Fruit fly (Drosophila melanogaster) Kc167 (cell line): ENCODE measurements around the gene Iyd.

ENCODE experiments used
- Myc ChIP-seq: fragments of >200 bp; optimal IDR thresholded peaks from 2 replicates; lab custom pipeline; 2017; ENCODE audit warnings: missing external identifiers
- Sin3A ChIP-seq: fragments of >200 bp; optimal IDR thresholded peaks from 2 replicates; lab custom pipeline; 2018; ENCODE audit warnings: missing external identifiers
- h ChIP-seq: fragments of >200 bp; optimal IDR thresholded peaks from 3 replicates; lab custom pipeline; 2018; ENCODE audit warnings: missing external identifiers
- insv ChIP-seq: fragments of >200 bp; optimal IDR thresholded peaks from 3 replicates; lab custom pipeline; 2018; ENCODE audit warnings: missing external identifiers
- psq ChIP-seq: fragments of >200 bp; optimal IDR thresholded peaks from 2 replicates; lab custom pipeline; 2017; ENCODE audit warnings: missing external identifiers
- ttk ChIP-seq: sonication (Bioruptor generic); optimal IDR thresholded peaks from 2 replicates; lab custom pipeline; 2017; ENCODE audit warnings: missing external identifiers

The Iyd gene

DNA sequence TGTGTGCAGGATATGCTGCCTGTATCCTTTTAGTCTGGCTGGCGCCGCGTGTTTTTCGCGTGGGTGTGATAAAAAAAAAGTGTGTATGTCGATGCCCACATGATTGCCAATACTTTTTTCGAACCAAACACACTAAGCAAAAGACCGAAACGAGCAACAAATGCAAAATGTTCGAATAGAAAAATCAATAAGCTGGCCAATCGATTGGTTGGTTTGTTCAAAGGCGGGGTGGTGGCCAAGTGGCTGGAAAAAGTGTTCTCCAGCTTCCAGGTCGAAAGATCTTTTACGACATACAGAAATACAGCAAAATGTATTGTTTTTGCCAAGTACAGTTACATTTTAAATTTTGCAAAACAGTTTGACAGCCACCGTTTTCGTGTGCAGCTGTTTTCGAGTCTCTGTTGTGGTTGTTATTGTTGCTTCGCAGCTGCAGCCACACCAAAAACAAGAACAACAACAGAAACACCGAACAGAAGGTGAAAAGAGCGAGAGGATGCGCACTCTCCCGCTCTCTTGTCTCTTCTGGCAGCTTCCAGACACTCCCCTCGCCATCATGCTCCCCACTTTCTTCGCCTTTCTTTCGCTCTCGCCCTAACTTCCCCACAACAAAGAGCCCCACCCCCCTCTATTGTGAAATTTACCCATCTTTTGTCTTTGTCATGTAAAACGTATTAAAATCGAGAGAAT, 27.7 kb upstream of the Iyd start:
- TF ChIP-seq psq (no peak), ttk (lab: Kevin White, UChicago) (no peak), h (lab: Kevin White, UChicago) (no peak), Sin3A (lab: Kevin White, UChicago) (no peak), Myc (lab: Kevin White, UChicago) (no peak), insv (lab: Kevin White, UChicago) (no peak)

DNA sequence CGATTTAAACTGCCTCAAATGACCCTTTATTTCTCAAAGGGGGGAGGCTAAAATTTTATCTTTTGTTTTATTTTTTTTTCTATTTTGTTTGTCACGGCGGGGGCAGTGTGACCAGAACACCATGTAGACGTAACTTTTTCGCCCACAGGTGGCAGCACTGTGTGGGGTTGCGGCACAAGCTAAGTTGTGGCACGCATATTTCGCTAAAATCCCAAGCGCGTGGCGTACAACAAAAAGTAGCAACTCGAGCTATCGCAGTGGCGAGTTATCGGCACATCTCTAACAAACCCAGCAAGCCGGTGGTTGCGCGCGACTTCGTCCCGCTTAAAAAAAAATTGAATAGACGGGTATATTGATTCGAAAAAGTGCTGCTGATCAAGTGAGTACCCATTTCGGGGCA, 27.0 kb upstream of the Iyd start, which contains the start of the genes Ufd1 and NaPi-III:
Gene Ufd1 (minus strand): TSS at position 129 of the 400 bp plus-strand sequence.
Gene NaPi-III (plus strand): TSS at position 261 of the 400 bp plus-strand sequence.
- no peak for TF ChIP-seq Myc (lab: Kevin White, UChicago)
- no peak for TF ChIP-seq h (lab: Kevin White, UChicago)
- TF ChIP-seq psq: no peak
- TF ChIP-seq insv (lab: Kevin White, UChicago): no peak
- TF ChIP-seq ttk (lab: Kevin White, UChicago): no peak
- no peak for TF ChIP-seq Sin3A (lab: Kevin White, UChicago)

DNA sequence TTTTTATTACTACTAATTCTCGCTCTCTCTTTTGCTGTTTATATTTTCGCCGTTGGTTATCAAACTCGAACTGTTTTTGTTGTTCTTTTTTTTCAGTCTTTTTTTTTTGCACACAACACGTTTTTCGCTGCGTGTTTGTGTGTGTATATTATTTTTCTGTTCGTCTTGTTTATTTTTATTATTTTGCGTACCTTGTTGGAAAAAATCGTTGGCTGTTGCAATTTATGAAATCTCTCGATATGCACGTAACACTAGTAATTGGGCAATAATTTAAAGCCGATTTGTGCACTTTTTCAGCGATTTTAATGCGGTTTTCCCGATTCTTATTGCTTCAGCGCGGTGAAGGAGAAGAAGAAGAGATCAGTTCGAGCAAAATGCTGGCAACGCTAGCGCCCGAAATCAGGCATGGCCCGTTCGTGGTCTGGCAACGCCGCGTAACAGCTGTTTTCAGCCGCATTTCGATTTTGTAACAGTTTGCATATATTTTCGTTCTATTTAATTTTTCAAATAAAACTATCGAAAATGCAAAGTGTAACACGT, 24.4 kb upstream of the Iyd start, which contains the start of the genes FoxK and mRpL2:
Gene FoxK (minus strand): TSS at position 365 of the 540 bp plus-strand sequence.
Gene mRpL2 (plus strand): TSS at position 429 of the 540 bp plus-strand sequence.
- TF ChIP-seq insv (lab: Kevin White, UChicago): no peak
- TF ChIP-seq h (lab: Kevin White, UChicago): no peak
- no peak for TF ChIP-seq psq
- no peak for TF ChIP-seq ttk (lab: Kevin White, UChicago)
- TF ChIP-seq Myc (lab: Kevin White, UChicago): no peak
- no peak for TF ChIP-seq Sin3A (lab: Kevin White, UChicago)

DNA sequence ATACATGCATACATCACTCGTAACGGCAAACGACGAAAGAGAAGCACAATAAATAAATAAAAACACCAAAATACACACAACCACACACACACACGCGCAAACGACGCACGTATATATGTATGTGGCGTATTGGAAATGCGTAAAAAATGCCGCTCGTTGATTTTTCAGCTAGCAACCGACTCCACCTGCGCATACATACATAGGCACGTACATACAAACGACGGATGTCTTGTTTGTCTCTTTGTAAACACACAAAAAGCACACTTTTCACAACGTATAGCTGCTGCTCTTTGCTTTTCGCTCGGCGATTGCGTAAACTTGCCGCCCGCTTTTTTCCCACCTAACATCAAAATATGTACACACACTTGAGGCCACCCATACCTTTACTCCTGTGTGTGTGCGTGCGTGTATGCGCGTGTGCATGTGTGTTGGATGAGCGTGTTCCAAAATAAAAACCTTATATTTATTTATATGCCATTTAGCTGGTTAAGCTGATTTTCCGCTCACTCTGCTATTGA, 23.9 kb upstream of the Iyd start:
- no peak for TF ChIP-seq Myc (lab: Kevin White, UChicago)
- no peak for TF ChIP-seq insv (lab: Kevin White, UChicago)
- TF ChIP-seq ttk (lab: Kevin White, UChicago): no peak
- TF ChIP-seq h (lab: Kevin White, UChicago): no peak
- TF ChIP-seq Sin3A (lab: Kevin White, UChicago): no peak
- no peak for TF ChIP-seq psq

DNA sequence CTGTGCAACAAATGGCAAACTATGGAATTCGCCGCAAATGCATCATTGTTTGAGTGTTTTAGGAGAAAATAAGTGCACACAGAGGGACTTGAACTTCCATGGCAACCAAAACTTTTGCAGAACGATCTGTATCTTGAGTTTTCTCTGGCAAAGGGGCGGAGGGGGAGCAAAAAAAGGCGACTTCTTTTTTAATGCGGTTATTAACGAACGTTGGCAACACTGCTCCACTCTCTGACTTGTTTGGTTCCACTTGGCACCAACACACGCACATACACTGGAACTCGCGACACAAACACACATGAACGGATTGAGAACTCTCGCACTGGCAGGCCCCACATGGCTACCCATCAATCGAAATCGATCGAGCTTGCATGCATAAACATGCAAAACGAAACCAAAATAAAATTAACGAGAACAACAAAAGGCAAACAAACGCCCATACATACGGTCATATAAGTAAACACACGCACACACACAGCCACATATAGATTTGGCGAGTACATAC, 23.4 kb upstream of the Iyd start:
- no peak for TF ChIP-seq ttk (lab: Kevin White, UChicago)
- TF ChIP-seq psq: no peak
- TF ChIP-seq Sin3A (lab: Kevin White, UChicago): no peak
- TF ChIP-seq h (lab: Kevin White, UChicago): no peak
- no peak for TF ChIP-seq insv (lab: Kevin White, UChicago)
- no peak for TF ChIP-seq Myc (lab: Kevin White, UChicago)

DNA sequence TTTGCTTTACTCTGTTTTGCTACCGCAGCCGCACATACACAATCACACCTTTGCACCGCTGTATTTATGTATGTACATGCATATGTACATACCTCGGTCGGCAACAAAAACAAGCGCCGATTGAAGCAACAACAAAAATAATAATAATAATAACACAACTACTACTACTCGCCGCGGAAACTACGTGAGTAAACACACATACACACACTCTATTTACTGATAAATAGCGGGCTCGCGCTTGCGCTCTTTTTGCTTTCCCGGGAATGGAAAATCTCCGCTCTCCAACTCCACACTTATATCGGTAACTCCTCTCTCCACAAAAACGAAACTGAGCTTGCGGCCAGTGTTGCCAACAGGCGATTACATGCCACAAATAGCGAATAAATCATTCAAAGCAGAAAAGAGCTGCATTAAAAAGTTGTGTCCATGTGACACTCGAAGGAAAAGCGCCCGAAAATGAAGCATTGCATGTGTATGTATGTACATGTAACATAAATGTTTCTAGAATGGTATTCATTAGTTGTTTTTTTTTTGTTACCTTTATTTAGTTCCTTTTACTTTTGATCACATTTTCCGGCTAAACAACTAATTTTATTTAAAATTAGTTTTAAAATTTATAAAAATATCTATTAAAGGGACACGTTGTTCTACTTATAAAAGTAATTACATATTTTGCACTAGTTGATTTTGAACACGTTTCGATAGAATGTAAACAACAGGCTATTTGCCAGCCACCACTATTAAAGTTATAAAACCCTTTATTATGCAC, 22.8 kb upstream of the Iyd start:
- no peak for TF ChIP-seq psq
- TF ChIP-seq insv (lab: Kevin White, UChicago): no peak
- TF ChIP-seq Sin3A (lab: Kevin White, UChicago): no peak
- TF ChIP-seq h (lab: Kevin White, UChicago): no peak
- no peak for TF ChIP-seq Myc (lab: Kevin White, UChicago)
- no peak for TF ChIP-seq ttk (lab: Kevin White, UChicago)

DNA sequence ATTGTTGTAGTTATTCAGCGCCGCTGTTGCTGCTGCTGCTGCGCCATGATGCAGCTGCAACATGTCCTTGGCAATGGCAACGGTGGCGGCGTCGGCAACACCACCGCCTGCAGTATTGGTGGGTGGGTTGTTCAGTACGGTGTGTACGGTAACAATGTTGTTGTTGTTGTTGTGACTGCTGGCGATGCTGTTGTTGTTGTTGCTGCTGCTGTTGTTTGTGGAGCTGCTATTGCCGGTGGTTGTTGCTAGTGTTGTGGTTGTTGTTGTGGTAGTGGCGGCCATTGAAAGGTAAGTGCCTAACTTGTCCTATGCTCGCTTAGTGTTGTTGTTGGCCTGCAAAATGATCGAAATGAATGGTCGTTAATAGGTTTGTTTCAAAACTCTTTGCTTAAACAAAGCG, 21.7 kb upstream of the Iyd start:
- TF ChIP-seq h (lab: Kevin White, UChicago): no peak
- no peak for TF ChIP-seq ttk (lab: Kevin White, UChicago)
- no peak for TF ChIP-seq Sin3A (lab: Kevin White, UChicago)
- no peak for TF ChIP-seq psq

DNA sequence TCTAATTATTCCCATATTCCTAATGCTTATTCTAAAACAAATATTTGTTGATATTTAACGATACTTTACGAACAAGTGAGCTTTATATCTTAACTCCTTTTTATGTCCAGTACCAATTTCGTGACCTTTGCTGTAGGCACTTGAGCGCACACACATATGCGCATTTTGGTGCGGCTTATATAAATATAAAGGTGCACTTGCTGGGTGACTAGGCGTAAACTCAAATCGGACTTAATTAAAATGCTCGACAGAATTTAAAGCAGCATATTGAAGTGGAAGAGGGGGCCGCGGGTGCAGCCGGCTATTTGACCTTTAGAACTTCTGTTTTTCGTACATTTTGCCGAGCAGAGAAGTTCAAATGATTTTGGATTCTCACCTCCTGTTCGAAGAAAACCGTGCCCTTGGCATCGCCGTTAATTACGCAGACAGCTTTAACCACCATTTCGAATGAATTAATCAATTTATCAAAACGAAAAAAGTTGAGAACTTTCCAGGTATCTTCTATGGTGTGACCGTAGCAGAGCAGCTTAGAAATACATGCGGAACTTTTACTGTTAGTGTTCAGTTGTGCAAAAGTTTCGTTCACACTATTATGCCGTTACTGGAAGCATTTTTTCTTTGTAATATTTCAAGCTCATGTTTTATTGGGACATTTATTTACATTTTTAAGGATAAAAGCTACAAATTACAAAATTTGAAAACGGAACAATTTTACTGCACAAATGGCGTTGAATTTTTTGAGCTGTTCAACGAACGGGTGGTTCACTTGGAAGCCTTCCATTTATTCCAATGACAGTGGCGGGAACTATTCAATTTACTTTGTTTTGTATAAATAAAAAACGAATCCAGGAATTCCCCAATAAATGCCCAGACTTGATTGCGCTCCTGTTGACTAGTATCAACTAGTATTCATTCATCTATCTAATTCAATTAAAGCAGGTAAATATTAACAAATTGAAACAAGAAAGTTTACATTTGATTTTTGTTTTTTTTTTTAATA, 17.5 kb upstream of the Iyd start, which contains the start of gene Sod1:
Gene Sod1 (minus strand): TSS at position 543 of the 1,000 bp plus-strand sequence.
- TF ChIP-seq insv (lab: Kevin White, UChicago): no peak
- no peak for TF ChIP-seq h (lab: Kevin White, UChicago)
- TF ChIP-seq ttk (lab: Kevin White, UChicago): no peak
- no peak for TF ChIP-seq Myc (lab: Kevin White, UChicago)
- TF ChIP-seq Sin3A (lab: Kevin White, UChicago): no peak
- no peak for TF ChIP-seq psq

DNA sequence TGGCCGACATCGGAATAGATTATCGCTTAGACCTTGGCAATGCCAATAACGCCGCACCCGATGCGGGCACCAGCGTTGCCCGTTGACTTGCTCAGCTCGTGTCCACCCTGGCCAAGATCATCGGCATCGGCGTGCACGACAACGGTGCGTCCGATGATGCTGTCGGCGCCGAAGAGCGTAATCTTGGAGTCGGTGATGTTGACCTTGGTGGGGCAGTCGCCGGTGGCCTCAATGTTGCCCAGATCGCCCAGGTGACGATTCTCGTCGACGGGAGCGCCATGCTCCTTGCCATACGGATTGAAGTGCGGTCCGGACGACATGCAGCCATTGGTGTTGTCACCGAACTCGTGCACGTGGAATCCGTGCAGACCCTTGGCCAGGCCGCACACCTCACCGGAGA, 16.4 kb upstream of the Iyd start:
- no peak for TF ChIP-seq Myc (lab: Kevin White, UChicago)
- TF ChIP-seq psq: no peak
- no peak for TF ChIP-seq h (lab: Kevin White, UChicago)
- TF ChIP-seq Sin3A (lab: Kevin White, UChicago): no peak
- TF ChIP-seq insv (lab: Kevin White, UChicago): no peak
- no peak for TF ChIP-seq ttk (lab: Kevin White, UChicago)

DNA sequence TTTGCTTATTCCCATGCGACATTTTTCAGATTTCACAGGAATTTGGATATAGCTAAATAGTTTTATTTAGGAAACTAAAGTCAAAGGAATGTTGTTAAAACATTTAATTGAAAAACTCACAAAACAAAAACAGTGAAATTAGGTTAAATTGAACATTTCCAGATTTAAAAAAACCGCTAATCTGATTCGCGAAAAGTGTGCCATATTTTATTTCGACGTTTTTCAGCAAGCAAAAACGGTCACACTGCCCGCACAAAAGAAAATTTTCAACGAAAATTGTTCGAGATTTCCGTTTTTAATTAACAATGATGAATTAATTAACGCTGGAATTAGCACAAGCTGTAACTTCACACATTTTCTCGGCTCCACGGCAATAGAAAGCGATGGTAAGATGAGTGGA, 13.4 kb upstream of the Iyd start, which contains the start of the genes CG34012 and emei:
Gene CG34012 (minus strand): TSS at position 52 of the 400 bp plus-strand sequence.
Gene emei (plus strand): TSS at position 237 of the 400 bp plus-strand sequence.
- TF ChIP-seq h (lab: Kevin White, UChicago) (no peak), psq (no peak)
